Worm (Caenorhabditis elegans) whole organism, L4/young adult: Measurements from ENCODE around the gene R11G1.2.

Experiments used
- W03F9.2 ChIP-seq: fragments of 150-350 bp; optimal IDR thresholded peaks from 2 replicates; lab custom pipeline; 2014; ENCODE audit warnings: missing biosample characterization, missing genetic modification characterization
- dao-5 ChIP-seq: sonication (generic microtip); optimal IDR thresholded peaks from 2 replicates; lab custom pipeline; 2016; ENCODE audit warnings: missing genotype, missing genetic modification characterization, moderate library complexity, missing compliant biosample characterization
- him-1 ChIP-seq: sonication (generic microtip); optimal IDR thresholded peaks from 2 replicates; lab custom pipeline; 2016; ENCODE audit warnings: missing genotype, missing genetic modification reagents, missing genetic modification characterization, missing compliant biosample characterization

DNA sequence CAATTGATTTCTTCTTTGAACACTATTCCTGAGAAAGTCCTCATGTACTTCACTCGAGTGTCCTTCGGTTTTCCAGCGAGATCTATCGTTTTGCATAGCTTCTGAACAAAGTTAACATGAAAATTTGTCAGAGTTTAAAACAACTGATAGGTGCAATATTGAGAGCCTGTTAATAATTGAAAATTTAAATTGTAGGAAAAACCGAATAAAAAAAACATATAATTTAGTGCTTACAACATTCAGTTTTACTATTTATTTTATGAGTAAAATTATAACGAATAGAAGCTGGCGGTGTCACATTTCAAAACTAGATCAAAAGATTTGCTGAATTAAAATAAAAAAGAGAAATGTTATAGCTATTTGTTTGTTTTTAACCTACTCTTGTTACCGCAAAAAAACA, 42.7 kb downstream of the R11G1.2 start, which contains the start of gene C02F12.8:
- TF ChIP-seq him-1 (tag; lab: Kevin White, UChicago) = no peak
- TF ChIP-seq dao-5 (tag; lab: Kevin White, UChicago) = no peak
- no peak for TF ChIP-seq W03F9.2 (tag; lab: Kevin White, UChicago)
